Fruit fly (Drosophila melanogaster) whole organism, embryonic: ENCODE data around the gene ATPsynepsilonL.
A peak's percentile ranks its signal among the peaks of the same experiment; 100 is the strongest.

Experiments
- Atf-2 ChIP-seq: fragments of 200-800 bp; sonication (Bioruptor generic); optimal IDR thresholded peaks from 2 replicates; lab custom pipeline; 2016; ENCODE audit warnings: missing biosample characterization, missing genetic modification characterization
- C15 ChIP-seq: fragments of 200-800 bp; sonication (Bioruptor generic); IDR thresholded peaks from 3 replicates; pipeline ENCODE4 v1.3.6; 2022; ENCODE audit warnings: missing biosample characterization, missing genetic modification characterization
- CG10654 ChIP-seq: fragments of 200-800 bp; sonication (Bioruptor generic); optimal IDR thresholded peaks from 2 replicates; lab custom pipeline; 2016; ENCODE audit warnings: missing biosample characterization, missing genetic modification characterization
- CG10959 ChIP-seq: fragments of 200-800 bp; sonication (Bioruptor generic); IDR thresholded peaks from 2 replicates; pipeline ENCODE4 v1.3.6; 2022; ENCODE audit warnings: missing biosample characterization, missing genetic modification characterization
- CG11398 ChIP-seq: fragments of 200-800 bp; sonication (Bioruptor generic); optimal IDR thresholded peaks from 2 replicates; lab custom pipeline; 2016; ENCODE audit warnings: missing biosample characterization, missing genetic modification characterization
- CG12236 ChIP-seq: fragments of 200-800 bp; sonication (Bioruptor generic); optimal IDR thresholded peaks from 2 replicates; lab custom pipeline; 2016; ENCODE audit warnings: missing biosample characterization, missing genetic modification characterization
- CG14667 ChIP-seq: fragments of 200-800 bp; sonication (Bioruptor generic); IDR thresholded peaks from 2 replicates; pipeline ENCODE4 v1.3.6; 2022; ENCODE audit warnings: missing biosample characterization, missing genetic modification characterization
- CG14860 ChIP-seq: fragments of 200-800 bp; sonication (Bioruptor generic); IDR thresholded peaks from 3 replicates; pipeline ENCODE4 v1.3.6; 2022; ENCODE audit warnings: missing biosample characterization, missing genetic modification characterization; ENCODE audit not compliant: partially characterized antibody
- CG15011 ChIP-seq: fragments of 200-800 bp; sonication (Bioruptor generic); optimal IDR thresholded peaks from 3 replicates; lab custom pipeline; 2018; ENCODE audit warnings: missing biosample characterization, mild to moderate bottlenecking, missing genetic modification characterization
- CG1529 ChIP-seq: fragments of 200-800 bp; sonication (Bioruptor generic); optimal IDR thresholded peaks from 3 replicates; lab custom pipeline; 2018; ENCODE audit warnings: missing biosample characterization, missing genetic modification characterization
- CG1603 ChIP-seq: fragments of 200-800 bp; sonication (Bioruptor generic); optimal IDR thresholded peaks from 2 replicates; lab custom pipeline; 2019; ENCODE audit warnings: missing biosample characterization, mild to moderate bottlenecking, missing genetic modification characterization, moderate library complexity
- CG16863 ChIP-seq: fragments of 200-800 bp; sonication (Bioruptor generic); optimal IDR thresholded peaks from 3 replicates; lab custom pipeline; 2016; ENCODE audit warnings: missing biosample characterization, missing genetic modification characterization
- CG17328 ChIP-seq: fragments of 200-800 bp; sonication (Bioruptor generic); IDR thresholded peaks from 2 replicates; pipeline ENCODE4 v1.3.6; 2022; ENCODE audit warnings: missing biosample characterization, missing genetic modification characterization
- CG18011 ChIP-seq: fragments of 200-800 bp; sonication (Bioruptor generic); optimal IDR thresholded peaks from 2 replicates; lab custom pipeline; 2017; ENCODE audit warnings: missing biosample characterization, missing genetic modification characterization, mild to moderate bottlenecking, moderate library complexity, missing genotype
- CG4328 ChIP-seq: fragments of 200-800 bp; sonication (Bioruptor generic); optimal IDR thresholded peaks from 3 replicates; lab custom pipeline; 2017; ENCODE audit warnings: missing biosample characterization, missing genetic modification reagents, missing genetic modification characterization
- CG7745 ChIP-seq: fragments of 200-800 bp; sonication (Bioruptor generic); optimal IDR thresholded peaks from 2 replicates; lab custom pipeline; 2018; ENCODE audit warnings: missing biosample characterization, mild to moderate bottlenecking, missing genetic modification characterization, moderate library complexity
- CG8359 ChIP-seq: fragments of 200-800 bp; sonication (Bioruptor generic); optimal IDR thresholded peaks from 2 replicates; lab custom pipeline; 2017; ENCODE audit warnings: missing biosample characterization, mild to moderate bottlenecking, missing genetic modification characterization, borderline replicate concordance
- CG9437 ChIP-seq: fragments of 200-800 bp; sonication (Bioruptor generic); optimal IDR thresholded peaks from 2 replicates; lab custom pipeline; 2018; ENCODE audit warnings: missing biosample characterization, mild to moderate bottlenecking, missing genetic modification characterization
- Dip3 ChIP-seq: fragments of 200-800 bp; sonication (Bioruptor generic); optimal IDR thresholded peaks from 3 replicates; lab custom pipeline; 2016; ENCODE audit warnings: missing biosample characterization, missing genetic modification characterization
- Doc3 ChIP-seq: fragments of 200-800 bp; sonication (Bioruptor generic); IDR thresholded peaks from 3 replicates; pipeline ENCODE4 v1.3.6; 2022; ENCODE audit warnings: missing biosample characterization, missing genetic modification characterization; ENCODE audit not compliant: partially characterized antibody
- Dp ChIP-seq: fragments of 200-800 bp; sonication (Bioruptor generic); optimal IDR thresholded peaks from 2 replicates; lab custom pipeline; 2018; ENCODE audit warnings: missing biosample characterization, mild to moderate bottlenecking, missing genetic modification characterization, moderate library complexity
- E2f1 ChIP-seq: fragments of 200-800 bp; sonication (Bioruptor generic); IDR thresholded peaks from 2 replicates; pipeline ENCODE4 v1.3.6; 2022; ENCODE audit warnings: missing biosample characterization, missing genetic modification characterization
- H15 ChIP-seq: fragments of 200-800 bp; sonication (Bioruptor generic); IDR thresholded peaks from 3 replicates; pipeline ENCODE4 v1.3.6; 2022; ENCODE audit warnings: missing biosample characterization, missing genetic modification characterization
- HLH54F ChIP-seq: fragments of 200-800 bp; sonication (Bioruptor generic); optimal IDR thresholded peaks from 3 replicates; lab custom pipeline; 2016; ENCODE audit warnings: missing biosample characterization, missing genetic modification characterization
- Hmr ChIP-seq: fragments of 200-800 bp; sonication (Bioruptor generic); optimal IDR thresholded peaks from 3 replicates; lab custom pipeline; 2017; ENCODE audit warnings: mild to moderate bottlenecking, missing biosample characterization, missing genetic modification reagents, missing genetic modification characterization
- Hsf ChIP-seq: fragments of 200-800 bp; sonication (Bioruptor generic); optimal IDR thresholded peaks from 3 replicates; lab custom pipeline; 2016; ENCODE audit warnings: missing biosample characterization, missing genetic modification characterization
- Myb ChIP-seq: fragments of 200-800 bp; sonication (Bioruptor generic); optimal IDR thresholded peaks from 2 replicates; lab custom pipeline; 2016; ENCODE audit warnings: missing biosample characterization, missing genetic modification characterization
- Oaz ChIP-seq: fragments of 200-800 bp; sonication (Bioruptor generic); IDR thresholded peaks from 2 replicates; pipeline ENCODE4 v1.3.6; 2022; ENCODE audit warnings: missing biosample characterization, missing genetic modification characterization
- Rfx ChIP-seq: fragments of 200-800 bp; sonication (Bioruptor generic); IDR thresholded peaks from 2 replicates; pipeline ENCODE4 v1.3.6; 2022; ENCODE audit warnings: missing biosample characterization, missing genetic modification characterization
- Usf ChIP-seq: fragments of 200-800 bp; sonication (Bioruptor generic); optimal IDR thresholded peaks from 2 replicates; lab custom pipeline; 2017; ENCODE audit warnings: missing genotype, missing biosample characterization, missing genetic modification characterization
- abd-A ChIP-seq: fragments of 200-800 bp; sonication (Bioruptor generic); optimal IDR thresholded peaks from 3 replicates; lab custom pipeline; 2019; ENCODE audit warnings: missing biosample characterization, mild to moderate bottlenecking, missing genetic modification characterization, moderate library complexity
- ac ChIP-seq: fragments of 200-800 bp; sonication (Bioruptor generic); optimal IDR thresholded peaks from 3 replicates; lab custom pipeline; 2017; ENCODE audit warnings: missing biosample characterization, mild to moderate bottlenecking, missing genetic modification characterization
- caup ChIP-seq: fragments of 200-800 bp; sonication (Bioruptor generic); optimal IDR thresholded peaks from 3 replicates; lab custom pipeline; 2017; ENCODE audit warnings: missing biosample characterization, mild to moderate bottlenecking, missing genetic modification characterization, moderate library complexity; ENCODE audit not compliant: severe bottlenecking
- croc ChIP-seq: fragments of 200-800 bp; sonication (Bioruptor generic); conservative IDR thresholded peaks from 3 replicates; pipeline ENCODE4 v1.3.6; 2022; ENCODE audit warnings: missing biosample characterization, missing genetic modification characterization
- crol ChIP-seq: fragments of 200-800 bp; sonication (Bioruptor generic); IDR thresholded peaks from 2 replicates; pipeline ENCODE4 v1.3.6; 2022; ENCODE audit warnings: missing biosample characterization, missing genetic modification characterization
- eyg ChIP-seq: fragments of 200-800 bp; sonication (Bioruptor generic); optimal IDR thresholded peaks from 3 replicates; lab custom pipeline; 2016; ENCODE audit warnings: missing biosample characterization, missing genetic modification characterization
- fd102C ChIP-seq: fragments of 200-800 bp; sonication (Bioruptor generic); optimal IDR thresholded peaks from 2 replicates; lab custom pipeline; 2018; ENCODE audit warnings: missing biosample characterization, mild to moderate bottlenecking, missing genetic modification characterization, moderate library complexity
- fd64A ChIP-seq: fragments of 200-800 bp; sonication (Bioruptor generic); optimal IDR thresholded peaks from 3 replicates; lab custom pipeline; 2018; ENCODE audit warnings: missing biosample characterization, mild to moderate bottlenecking, missing genetic modification characterization
- fru ChIP-seq: fragments of >200 bp; optimal IDR thresholded peaks from 2 replicates; lab custom pipeline; 2017
- gro ChIP-seq: fragments of 200-800 bp; sonication (Bioruptor generic); optimal IDR thresholded peaks from 2 replicates; lab custom pipeline; 2016; ENCODE audit warnings: missing biosample characterization, missing genetic modification characterization
- kah ChIP-seq: fragments of 200-800 bp; sonication (Bioruptor generic); optimal IDR thresholded peaks from 2 replicates; lab custom pipeline; 2018; ENCODE audit warnings: missing biosample characterization, mild to moderate bottlenecking, missing genetic modification characterization
- klu ChIP-seq: fragments of 200-800 bp; sonication (Bioruptor generic); IDR thresholded peaks from 2 replicates; pipeline ENCODE4 v1.3.6; 2022; ENCODE audit warnings: missing biosample characterization, missing genetic modification characterization
- lab ChIP-seq: fragments of 200-800 bp; sonication (Bioruptor generic); optimal IDR thresholded peaks from 3 replicates; lab custom pipeline; 2017; ENCODE audit warnings: missing biosample characterization, missing genetic modification characterization, mild to moderate bottlenecking, moderate library complexity, missing genetic modification reagents
- mam ChIP-seq: fragments of 200-800 bp; sonication (Bioruptor generic); optimal IDR thresholded peaks from 3 replicates; lab custom pipeline; 2016; ENCODE audit warnings: missing biosample characterization, missing genetic modification characterization
- ranshi ChIP-seq: fragments of 200-800 bp; sonication (Bioruptor generic); IDR thresholded peaks from 2 replicates; pipeline ENCODE4 v1.3.6; 2022; ENCODE audit warnings: missing biosample characterization, missing genetic modification characterization
- rib ChIP-seq: fragments of 200-800 bp; sonication (Bioruptor generic); IDR thresholded peaks from 2 replicates; pipeline ENCODE4 v1.3.6; 2022; ENCODE audit warnings: missing biosample characterization, missing genetic modification characterization
- sim ChIP-seq: fragments of 200-800 bp; sonication (Bioruptor generic); IDR thresholded peaks from 2 replicates; pipeline ENCODE4 v1.3.6; 2022; ENCODE audit warnings: missing biosample characterization, missing genetic modification characterization
- slp2 ChIP-seq: fragments of 200-800 bp; sonication (Bioruptor generic); optimal IDR thresholded peaks from 2 replicates; lab custom pipeline; 2016; ENCODE audit warnings: missing biosample characterization, missing genetic modification characterization
- trh ChIP-seq: fragments of 200-800 bp; sonication (Bioruptor generic); optimal IDR thresholded peaks from 2 replicates; lab custom pipeline; 2016; ENCODE audit warnings: missing biosample characterization, missing genetic modification characterization
- unc-4 ChIP-seq: fragments of 200-800 bp; sonication (Bioruptor generic); IDR thresholded peaks from 2 replicates; pipeline ENCODE4 v1.3.6; 2022; ENCODE audit warnings: missing biosample characterization, missing genetic modification characterization; ENCODE audit not compliant: partially characterized antibody
- unpg ChIP-seq: fragments of 200-800 bp; sonication (Bioruptor generic); optimal IDR thresholded peaks from 3 replicates; lab custom pipeline; 2018; ENCODE audit warnings: missing biosample characterization, mild to moderate bottlenecking, missing genetic modification characterization, moderate library complexity
- wek ChIP-seq: fragments of 200-800 bp; sonication (Bioruptor generic); optimal IDR thresholded peaks from 3 replicates; lab custom pipeline; 2018; ENCODE audit warnings: missing biosample characterization, mild to moderate bottlenecking, missing genetic modification characterization, moderate library complexity
- zf30C ChIP-seq: fragments of 200-800 bp; sonication (Bioruptor generic); optimal IDR thresholded peaks from 3 replicates; lab custom pipeline; 2018; ENCODE audit warnings: missing biosample characterization, mild to moderate bottlenecking, missing genetic modification characterization

ATPsynepsilonL gene

DNA sequence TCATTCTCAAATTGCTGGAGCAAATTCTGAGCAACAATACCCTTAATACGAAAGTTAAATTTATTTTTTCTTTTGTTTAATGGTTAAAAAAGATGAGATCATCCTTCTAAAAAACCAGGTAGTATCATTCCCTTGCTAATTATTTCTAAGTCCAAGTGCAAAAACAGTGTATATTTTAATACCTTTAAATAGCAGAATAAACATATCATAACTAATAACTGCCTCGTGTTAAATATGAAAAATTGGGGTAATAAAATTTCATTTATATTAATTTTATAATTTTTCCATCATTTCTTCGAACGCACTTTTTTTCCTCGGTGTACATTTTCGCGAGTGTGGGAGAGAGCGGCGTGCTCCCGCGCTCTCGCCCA, 9.8 kb upstream of the ATPsynepsilonL start (continued):
- TF ChIP-seq gro (GFP tag; lab: Kevin White, UChicago) = no peak
- no peak for TF ChIP-seq slp2
- no peak for TF ChIP-seq CG14667 (GFP tag; lab: Robert Waterston, UW)
- peak; percentile 2 for TF ChIP-seq Hmr (GFP tag; lab: Kevin White, UChicago)
- no peak for TF ChIP-seq fd64A (GFP tag; lab: Kevin White, UChicago)
- TF ChIP-seq fd102C = no peak
- no peak for TF ChIP-seq lab (GFP tag; lab: Kevin White, UChicago)
- no peak for TF ChIP-seq wek
- TF ChIP-seq CG8359 = no peak
- no peak for TF ChIP-seq Hsf (GFP tag; lab: Kevin White, UChicago)
- peak; percentile 26 for TF ChIP-seq CG9437 (GFP tag; lab: Kevin White, UChicago)
- TF ChIP-seq sim = no peak
- TF ChIP-seq caup = no peak
- no peak for TF ChIP-seq Oaz (GFP tag; lab: Robert Waterston, UW)
- no peak for TF ChIP-seq crol (GFP tag; lab: Robert Waterston, UW)
- no peak for TF ChIP-seq eyg
- no peak for TF ChIP-seq croc (GFP tag; lab: Robert Waterston, UW)
- no peak for TF ChIP-seq klu (GFP tag; lab: Robert Waterston, UW)
- TF ChIP-seq CG10654 (GFP tag; lab: Kevin White, UChicago) = no peak
- no peak for TF ChIP-seq CG11398 (GFP tag; lab: Kevin White, UChicago)
- TF ChIP-seq Myb (GFP tag; lab: Kevin White, UChicago) = no peak
- no peak for TF ChIP-seq CG15011
- TF ChIP-seq ac (GFP tag; lab: Kevin White, UChicago) = no peak
- TF ChIP-seq H15 = no peak
- no peak for TF ChIP-seq C15
- no peak for TF ChIP-seq CG14860 (GFP tag; lab: Robert Waterston, UW)
- TF ChIP-seq abd-A (tag; lab: Kevin White, UChicago) = no peak
- TF ChIP-seq trh (GFP tag; lab: Kevin White, UChicago) = no peak
- no peak for TF ChIP-seq HLH54F (GFP tag; lab: Kevin White, UChicago)
- no peak for TF ChIP-seq Atf-2 (GFP tag; lab: Kevin White, UChicago)
- TF ChIP-seq rib (GFP tag; lab: Robert Waterston, UW) = no peak
- TF ChIP-seq CG10959 (GFP tag; lab: Robert Waterston, UW) = no peak
- no peak for TF ChIP-seq zf30C
- TF ChIP-seq CG1529 (GFP tag; lab: Kevin White, UChicago) = no peak
- TF ChIP-seq CG4328 (GFP tag; lab: Kevin White, UChicago) = no peak
- TF ChIP-seq CG18011 = no peak
- 0 out of 2 replicates have a peak, but pooled peaks have one; percentile 22 for TF ChIP-seq ranshi (GFP tag; lab: Robert Waterston, UW)
- no peak for TF ChIP-seq kah
- no peak for TF ChIP-seq unc-4
- TF ChIP-seq fru (lab: Kevin White, UChicago) = no peak
- no peak for TF ChIP-seq Rfx (GFP tag; lab: Robert Waterston, UW)
- no peak for TF ChIP-seq Doc3 (GFP tag; lab: Robert Waterston, UW)
- no peak for TF ChIP-seq CG12236
- TF ChIP-seq mam (GFP tag; lab: Kevin White, UChicago) = no peak
- TF ChIP-seq Usf (GFP tag; lab: Kevin White, UChicago) = no peak
- no peak for TF ChIP-seq Dip3 (GFP tag; lab: Kevin White, UChicago)
- no peak for TF ChIP-seq Dp (GFP tag; lab: Kevin White, UChicago)
- peak; percentile 27 for TF ChIP-seq unpg (GFP tag; lab: Kevin White, UChicago)
- TF ChIP-seq E2f1 = no peak
- TF ChIP-seq CG17328 (GFP tag; lab: Robert Waterston, UW) = no peak
- TF ChIP-seq CG16863 (GFP tag; lab: Kevin White, UChicago) = no peak
- no peak for TF ChIP-seq CG1603 (tag; lab: Kevin White, UChicago)
- TF ChIP-seq CG7745 = no peak
